Fruit fly (Drosophila melanogaster) whole organism, embryonic: ENCODE results near the gene CG13252.

Source experiments
- Atf3 ChIP-seq: fragments of 200-800 bp; sonication (Bioruptor generic); optimal IDR thresholded peaks from 3 replicates; lab custom pipeline; 2016; ENCODE audit warnings: missing biosample characterization, missing genetic modification characterization
- C15 ChIP-seq: fragments of 200-800 bp; sonication (Bioruptor generic); IDR thresholded peaks from 3 replicates; pipeline ENCODE4 v1.3.6; 2022; ENCODE audit warnings: missing biosample characterization, missing genetic modification characterization
- CG11504 ChIP-seq: fragments of 200-800 bp; sonication (Bioruptor generic); optimal IDR thresholded peaks from 3 replicates; lab custom pipeline; 2019; ENCODE audit warnings: missing biosample characterization, mild to moderate bottlenecking, missing genetic modification characterization, moderate library complexity
- CG1233 ChIP-seq: fragments of 200-800 bp; sonication (Bioruptor generic); optimal IDR thresholded peaks from 4 replicates; lab custom pipeline; 2018; ENCODE audit warnings: missing biosample characterization, mild to moderate bottlenecking, missing genetic modification characterization
- CG13123 ChIP-seq: fragments of 200-800 bp; sonication (Bioruptor generic); optimal IDR thresholded peaks from 2 replicates; lab custom pipeline; 2016; ENCODE audit warnings: missing biosample characterization, missing genetic modification characterization
- CG14014 ChIP-seq: fragments of 200-800 bp; sonication (Bioruptor generic); IDR thresholded peaks from 2 replicates; pipeline ENCODE4 v1.3.6; 2022; ENCODE audit warnings: missing biosample characterization, missing genetic modification characterization
- CG14710 ChIP-seq: fragments of 200-800 bp; sonication (Bioruptor generic); optimal IDR thresholded peaks from 3 replicates; lab custom pipeline; 2019; ENCODE audit warnings: missing biosample characterization, mild to moderate bottlenecking, missing genetic modification characterization, moderate library complexity
- CG15269 ChIP-seq: fragments of 200-800 bp; sonication (Bioruptor generic); optimal IDR thresholded peaks from 2 replicates; lab custom pipeline; 2018; ENCODE audit warnings: missing biosample characterization, mild to moderate bottlenecking, missing genetic modification characterization, moderate library complexity
- CG15479 ChIP-seq: fragments of 200-800 bp; sonication (Bioruptor generic); optimal IDR thresholded peaks from 3 replicates; lab custom pipeline; 2019; ENCODE audit warnings: missing biosample characterization, mild to moderate bottlenecking, missing genetic modification characterization, moderate library complexity
- CG17186 ChIP-seq: fragments of 200-800 bp; sonication (Bioruptor generic); optimal IDR thresholded peaks from 3 replicates; lab custom pipeline; 2017; ENCODE audit warnings: missing biosample characterization, missing genetic modification reagents, missing genetic modification characterization
- CG17385 ChIP-seq: fragments of 200-800 bp; sonication (Bioruptor generic); optimal IDR thresholded peaks from 3 replicates; lab custom pipeline; 2018; ENCODE audit warnings: missing biosample characterization, mild to moderate bottlenecking, missing genetic modification characterization
- CG17829 ChIP-seq: fragments of 200-800 bp; optimal IDR thresholded peaks from 2 replicates; lab custom pipeline; 2019; ENCODE audit warnings: missing biosample characterization, mild to moderate bottlenecking, missing genetic modification characterization, moderate library complexity
- CG1792 ChIP-seq: fragments of 200-800 bp; sonication (Bioruptor generic); optimal IDR thresholded peaks from 2 replicates; lab custom pipeline; 2016; ENCODE audit warnings: missing biosample characterization, missing genetic modification characterization
- CG3281 ChIP-seq: fragments of 200-800 bp; sonication (Bioruptor generic); optimal IDR thresholded peaks from 3 replicates; lab custom pipeline; 2017; ENCODE audit warnings: missing biosample characterization, mild to moderate bottlenecking, missing genetic modification characterization
- CG4820 ChIP-seq: fragments of 200-800 bp; sonication (Bioruptor generic); optimal IDR thresholded peaks from 3 replicates; lab custom pipeline; 2016; ENCODE audit warnings: missing biosample characterization, missing genetic modification characterization
- CG5953 ChIP-seq: fragments of 200-800 bp; sonication (Bioruptor generic); IDR thresholded peaks from 2 replicates; pipeline ENCODE4 v1.3.6; 2022; ENCODE audit warnings: missing biosample characterization, missing genetic modification characterization
- CG7928 ChIP-seq: fragments of 200-800 bp; sonication (Bioruptor generic); optimal IDR thresholded peaks from 2 replicates; lab custom pipeline; 2017; ENCODE audit warnings: missing biosample characterization, mild to moderate bottlenecking, missing genetic modification characterization
- CG8089 ChIP-seq: fragments of 200-800 bp; sonication (Bioruptor generic); optimal IDR thresholded peaks from 3 replicates; lab custom pipeline; 2016; ENCODE audit warnings: missing biosample characterization, missing genetic modification characterization
- CG8290 ChIP-seq, 3 experiments: fragments of 200-800 bp; sonication (Bioruptor generic); optimal IDR thresholded peaks; 2 replicates each; lab custom pipeline; 2016 to 2019; ENCODE audit warnings: missing biosample characterization in 3 of 3, missing genetic modification characterization in 3 of 3, mild to moderate bottlenecking in 2 of 3, moderate library complexity in 1 of 3
- CG8359 ChIP-seq: fragments of 200-800 bp; sonication (Bioruptor generic); optimal IDR thresholded peaks from 2 replicates; lab custom pipeline; 2017; ENCODE audit warnings: missing biosample characterization, mild to moderate bottlenecking, missing genetic modification characterization, borderline replicate concordance
- Dll ChIP-seq: fragments of 200-800 bp; sonication (Bioruptor generic); IDR thresholded peaks from 4 replicates; pipeline ENCODE4 v1.3.6; 2022; ENCODE audit warnings: missing biosample characterization, missing genetic modification characterization; ENCODE audit not compliant: partially characterized antibody
- Dref ChIP-seq: fragments of 200-800 bp; sonication (Bioruptor generic); IDR thresholded peaks from 2 replicates; pipeline ENCODE4 v1.3.6; 2022; ENCODE audit warnings: missing biosample characterization, missing genetic modification characterization
- Ets65A ChIP-seq: fragments of 200-800 bp; sonication (Bioruptor generic); peaks from one replicate; lab custom pipeline; 2016; ENCODE audit warnings: missing biosample characterization, missing genetic modification characterization
- Ets97D ChIP-seq: fragments of 200-800 bp; sonication (Bioruptor generic); optimal IDR thresholded peaks from 3 replicates; lab custom pipeline; 2016; ENCODE audit warnings: missing biosample characterization, missing genetic modification characterization
- Fer1 ChIP-seq: fragments of 200-800 bp; sonication (Bioruptor generic); optimal IDR thresholded peaks from 2 replicates; lab custom pipeline; 2017; ENCODE audit warnings: missing biosample characterization, mild to moderate bottlenecking, missing genetic modification characterization
- Hr39 ChIP-seq: fragments of >200 bp; optimal IDR thresholded peaks from 2 replicates; lab custom pipeline; 2017
- Kr ChIP-seq: fragments of 200-800 bp; sonication (Bioruptor generic); optimal IDR thresholded peaks from 2 replicates; lab custom pipeline; 2017; ENCODE audit warnings: missing biosample characterization, mild to moderate bottlenecking, missing genetic modification characterization
- Lhr ChIP-seq: fragments of 200-800 bp; sonication (Bioruptor generic); optimal IDR thresholded peaks from 3 replicates; lab custom pipeline; 2017; ENCODE audit warnings: mild to moderate bottlenecking, missing biosample characterization, missing genetic modification reagents, missing genetic modification characterization
- Lpt ChIP-seq: fragments of >200 bp; optimal IDR thresholded peaks from 2 replicates; lab custom pipeline; 2018; ENCODE audit warnings: missing biosample characterization, missing genetic modification characterization
- Meics ChIP-seq: fragments of 200-800 bp; sonication (Bioruptor generic); optimal IDR thresholded peaks from 2 replicates; lab custom pipeline; 2017; ENCODE audit warnings: missing biosample characterization, mild to moderate bottlenecking, missing genetic modification characterization
- NC2α ChIP-seq: fragments of 200-800 bp; sonication (Bioruptor generic); optimal IDR thresholded peaks from 2 replicates; lab custom pipeline; 2016; ENCODE audit warnings: missing biosample characterization, missing genetic modification characterization
- Ravus ChIP-seq: fragments of 200-800 bp; sonication (Bioruptor generic); IDR thresholded peaks from 2 replicates; pipeline ENCODE4 v1.3.6; 2022; ENCODE audit warnings: missing biosample characterization, missing genetic modification characterization
- Scr ChIP-seq: fragments of 200-800 bp; sonication (Bioruptor generic); IDR thresholded peaks from 2 replicates; pipeline ENCODE4 v1.3.6; 2022; ENCODE audit warnings: missing biosample characterization, missing genetic modification characterization; ENCODE audit not compliant: partially characterized antibody
- Trl ChIP-seq, 3 experiments: fragments of >200 bp in 2 of 3; fragments of 200-800 bp in 1 of 3; sonication (Bioruptor generic) in 1 of 3; optimal IDR thresholded peaks; 2 replicates in 1 of 3; 3 replicates in 2 of 3; lab custom pipeline; 2016 to 2017; ENCODE audit warnings: missing biosample characterization in 1 of 3, missing genetic modification characterization in 1 of 3
- ac ChIP-seq: fragments of 200-800 bp; sonication (Bioruptor generic); optimal IDR thresholded peaks from 3 replicates; lab custom pipeline; 2017; ENCODE audit warnings: missing biosample characterization, mild to moderate bottlenecking, missing genetic modification characterization
- al ChIP-seq: fragments of 200-800 bp; sonication (Bioruptor generic); IDR thresholded peaks from 2 replicates; pipeline ENCODE4 v1.3.6; 2022; ENCODE audit warnings: missing biosample characterization, missing genetic modification characterization
- dimm ChIP-seq: fragments of 200-800 bp; sonication (Bioruptor generic); IDR thresholded peaks from 2 replicates; pipeline ENCODE4 v1.3.6; 2022; ENCODE audit warnings: missing biosample characterization, missing genetic modification characterization
- fd3F ChIP-seq: fragments of 200-800 bp; sonication (Bioruptor generic); optimal IDR thresholded peaks from 2 replicates; lab custom pipeline; 2018; ENCODE audit warnings: missing biosample characterization, mild to moderate bottlenecking, missing genetic modification characterization, moderate library complexity
- fru ChIP-seq: fragments of >200 bp; optimal IDR thresholded peaks from 2 replicates; lab custom pipeline; 2017
- h ChIP-seq: fragments of >200 bp; optimal IDR thresholded peaks from 2 replicates; lab custom pipeline; 2017
- inv ChIP-seq: fragments of 200-800 bp; sonication (Bioruptor generic); IDR thresholded peaks from 2 replicates; pipeline ENCODE4 v1.3.6; 2022; ENCODE audit warnings: missing biosample characterization, missing genetic modification characterization; ENCODE audit not compliant: partially characterized antibody
- mam ChIP-seq: fragments of 200-800 bp; sonication (Bioruptor generic); optimal IDR thresholded peaks from 3 replicates; lab custom pipeline; 2016; ENCODE audit warnings: missing biosample characterization, missing genetic modification characterization
- peb ChIP-seq: fragments of 200-800 bp; sonication (Bioruptor generic); IDR thresholded peaks from 2 replicates; pipeline ENCODE4 v1.3.6; 2022; ENCODE audit warnings: missing biosample characterization, missing genetic modification characterization
- phol ChIP-seq: fragments of 200-800 bp; sonication (Bioruptor generic); optimal IDR thresholded peaks from 3 replicates; lab custom pipeline; 2018; ENCODE audit warnings: missing biosample characterization, mild to moderate bottlenecking, missing genetic modification characterization, moderate library complexity
- scrt ChIP-seq: fragments of 200-800 bp; sonication (Bioruptor generic); optimal IDR thresholded peaks from 2 replicates; lab custom pipeline; 2018; ENCODE audit warnings: missing biosample characterization, mild to moderate bottlenecking, missing genetic modification characterization, moderate library complexity
- sna ChIP-seq: fragments of 200-800 bp; sonication (Bioruptor generic); IDR thresholded peaks from 2 replicates; pipeline ENCODE4 v1.3.6; 2022; ENCODE audit warnings: missing biosample characterization, missing genetic modification characterization; ENCODE audit not compliant: partially characterized antibody
- tup ChIP-seq: fragments of 200-800 bp; sonication (Bioruptor generic); optimal IDR thresholded peaks from 2 replicates; lab custom pipeline; 2016; ENCODE audit warnings: missing biosample characterization, mild to moderate bottlenecking, missing genetic modification characterization, moderate library complexity
- unc-4 ChIP-seq: fragments of 200-800 bp; sonication (Bioruptor generic); IDR thresholded peaks from 2 replicates; pipeline ENCODE4 v1.3.6; 2022; ENCODE audit warnings: missing biosample characterization, missing genetic modification characterization; ENCODE audit not compliant: partially characterized antibody
- wdn ChIP-seq: fragments of 200-800 bp; sonication (Bioruptor generic); IDR thresholded peaks from 2 replicates; pipeline ENCODE4 v1.3.6; 2022; ENCODE audit warnings: missing biosample characterization, missing genetic modification characterization

CG13252 gene

dm6 chr3L:20771891-20772646, 41.7 kb downstream of the CG13252 start (continued):
- no peak; the same call in 1 of the 2 replicates for TF ChIP-seq unc-4 (GFP tag; lab: Robert Waterston, UW)
- TF ChIP-seq CG1233 (GFP tag; lab: Kevin White, UChicago): peak; percentile 67
- TF ChIP-seq Dref (GFP tag; lab: Robert Waterston, UW): no peak
- TF ChIP-seq CG15479: no peak
- peak; percentile 81; the same call in 1 of the 2 replicates for TF ChIP-seq CG14014
- TF ChIP-seq Ets97D (GFP tag; lab: Kevin White, UChicago): peak; percentile 24
- peak; percentile 42; the same call in 1 of the 2 replicates for TF ChIP-seq Ravus (GFP tag; lab: Robert Waterston, UW)
- TF ChIP-seq sna (GFP tag; lab: Robert Waterston, UW): no peak
- TF ChIP-seq NC2α (GFP tag; lab: Kevin White, UChicago): peak; percentile 35
- TF ChIP-seq ac (GFP tag; lab: Kevin White, UChicago): no peak
- TF ChIP-seq dimm (GFP tag; lab: Robert Waterston, UW): peak; percentile 51
- no peak for TF ChIP-seq inv (GFP tag; lab: Robert Waterston, UW)
- TF ChIP-seq CG14710 (tag; lab: Kevin White, UChicago): peak; percentile 73
- TF ChIP-seq CG17186 (GFP tag; lab: Kevin White, UChicago): peak; percentile 36
- peak; percentile 83 for TF ChIP-seq CG11504 (tag; lab: Kevin White, UChicago)
- TF ChIP-seq Hr39 (lab: Kevin White, UChicago): no peak
- peak; percentile 83 for TF ChIP-seq CG5953
- peak; percentile 71 for TF ChIP-seq CG4820 (GFP tag; lab: Kevin White, UChicago)
- TF ChIP-seq h: no peak
- peak; percentile 72 for TF ChIP-seq Ets65A (GFP tag; lab: Kevin White, UChicago)
- no peak for TF ChIP-seq Scr
- TF ChIP-seq CG3281 (GFP tag; lab: Kevin White, UChicago): peak; percentile 81
- peak; percentile 58; the same call in 1 of the 2 replicates for TF ChIP-seq wdn (GFP tag; lab: Robert Waterston, UW)
- TF ChIP-seq CG8290 (GFP tag; optimal IDR thresholded peaks at IDR 0.05; lab: Kevin White, UChicago): peak; percentile 45
- peak; percentile 5 to 86 for TF ChIP-seq CG8290 (tag; optimal IDR thresholded peaks at IDR 0.05; lab: Kevin White, UChicago)
- peak; percentile 51 for TF ChIP-seq CG7928 (GFP tag; lab: Kevin White, UChicago)
- no peak for TF ChIP-seq Lpt (GFP tag; lab: Kevin White, UChicago)
- no peak for TF ChIP-seq phol (tag; lab: Kevin White, UChicago)
- TF ChIP-seq scrt (GFP tag; lab: Kevin White, UChicago): peak; percentile 66
- TF ChIP-seq CG15269 (tag; lab: Kevin White, UChicago): peak; percentile 78
- peak; percentile 55; the same call in 1 of the 2 replicates for TF ChIP-seq al (GFP tag; lab: Robert Waterston, UW)
- 0 out of 3 replicates have a peak, but pooled peaks have one; percentile 38 for TF ChIP-seq C15 (GFP tag; lab: Robert Waterston, UW)
- TF ChIP-seq CG1792: peak; percentile 29
- TF ChIP-seq Kr (GFP tag; lab: Kevin White, UChicago): no peak
- TF ChIP-seq CG17829 (tag; lab: Kevin White, UChicago): peak; percentile 85
- peak; percentile 64 for TF ChIP-seq CG13123 (GFP tag; lab: Kevin White, UChicago)
- peak; percentile 65 for TF ChIP-seq CG17385
- TF ChIP-seq Trl (optimal IDR thresholded peaks at IDR 0.05; lab: Kevin White, UChicago): no peak
- TF ChIP-seq Trl (GFP tag; optimal IDR thresholded peaks at IDR 0.05; lab: Kevin White, UChicago): peak; percentile 66
- peak; percentile 84 for TF ChIP-seq Meics (GFP tag; lab: Kevin White, UChicago)
- no peak for TF ChIP-seq Dll (GFP tag; lab: Robert Waterston, UW)
- peak; percentile 64 for TF ChIP-seq mam (GFP tag; lab: Kevin White, UChicago)
- peak; percentile 29 for TF ChIP-seq tup
- peak; percentile 1 for TF ChIP-seq CG8089 (GFP tag; lab: Kevin White, UChicago)
- TF ChIP-seq peb: peak; percentile 65
- peak; percentile 30 for TF ChIP-seq CG8359
- TF ChIP-seq Atf3 (GFP tag; lab: Kevin White, UChicago): peak; percentile 51
- TF ChIP-seq fd3F (GFP tag; lab: Kevin White, UChicago): peak; percentile 75
- TF ChIP-seq Lhr: peak; percentile 47
- peak; percentile 82 for TF ChIP-seq Fer1 (GFP tag; lab: Kevin White, UChicago)
- TF ChIP-seq fru (lab: Kevin White, UChicago): no peak
